Worm (Caenorhabditis elegans): ENCODE results near the gene mpz-1.

DNA sequence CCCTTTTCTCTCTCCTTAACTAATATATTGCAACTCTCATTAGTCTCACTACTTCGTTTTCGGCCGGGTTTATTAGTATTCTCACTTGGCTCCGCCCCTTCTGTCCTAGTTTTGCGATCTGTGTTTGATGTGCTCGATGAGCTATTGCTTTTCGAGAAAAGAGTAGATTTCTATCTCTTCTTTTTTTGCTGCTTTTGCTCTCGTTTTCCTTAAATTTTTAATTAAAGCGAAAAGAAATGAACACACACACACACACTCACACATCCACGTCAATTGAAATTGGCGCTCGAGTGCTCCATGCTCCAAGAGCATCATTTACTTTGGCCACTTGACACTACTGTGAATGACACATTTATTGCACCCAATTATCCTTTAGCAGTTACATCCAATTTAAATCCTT is 26.5 kb upstream of the mpz-1 start:
- TF ChIP-seq cog-1 (tag; optimal IDR thresholded peaks at IDR 0.05) (no peak), ztf-23 (GFP tag; IDR thresholded peaks at IDR 0.05) (no peak), flt-1 (GFP tag; IDR thresholded peaks at IDR 0.05) (no peak), med-1 (GFP tag; optimal IDR thresholded peaks at IDR 0.05; ENCODE audit: insufficient read depth) (no peak), tab-1 (GFP tag; IDR thresholded peaks at IDR 0.05) (no peak), ztf-29 (GFP tag; IDR thresholded peaks at IDR 0.05) (no peak), T22C8.4 (GFP tag; IDR thresholded peaks at IDR 0.05) (no peak), klf-2 (GFP tag; conservative IDR thresholded peaks at IDR 0.05) (no peak), ref-1 (GFP tag; conservative IDR thresholded peaks at IDR 0.05) (no peak)

All from whole organism, midembryonic.